Fruit fly (Drosophila melanogaster) whole organism, prepupa: ENCODE results near the gene Iris.

Source experiments
- Blimp-1 ChIP-seq: fragments of 200-800 bp; sonication (Bioruptor generic); optimal IDR thresholded peaks from 3 replicates; lab custom pipeline; 2017; ENCODE audit warnings: missing biosample characterization, missing genetic modification characterization, mild to moderate bottlenecking, moderate library complexity, missing genetic modification reagents
- CG10631 ChIP-seq: fragments of 200-800 bp; sonication (Bioruptor generic); optimal IDR thresholded peaks from 2 replicates; lab custom pipeline; 2016; ENCODE audit warnings: missing biosample characterization, missing genetic modification characterization
- CG10669 ChIP-seq: fragments of 200-800 bp; sonication (Bioruptor generic); optimal IDR thresholded peaks from 3 replicates; lab custom pipeline; 2018; ENCODE audit warnings: missing biosample characterization, mild to moderate bottlenecking, missing genetic modification characterization, moderate library complexity
- CG11294 ChIP-seq: fragments of 200-800 bp; sonication (Bioruptor generic); IDR thresholded peaks from 2 replicates; pipeline ENCODE4 v1.3.6; 2022; ENCODE audit warnings: missing biosample characterization, missing genetic modification characterization
- CG11762 ChIP-seq: fragments of 200-800 bp; sonication (Bioruptor generic); optimal IDR thresholded peaks from 3 replicates; lab custom pipeline; 2016; ENCODE audit warnings: missing biosample characterization, missing genetic modification characterization; ENCODE audit not compliant: insufficient read depth
- CG16779 ChIP-seq: fragments of 200-800 bp; sonication (Bioruptor generic); optimal IDR thresholded peaks from 3 replicates; lab custom pipeline; 2017; ENCODE audit warnings: missing biosample characterization, mild to moderate bottlenecking, missing genetic modification characterization
- CG3032 ChIP-seq: fragments of 200-800 bp; optimal IDR thresholded peaks from 2 replicates; lab custom pipeline; 2019; ENCODE audit warnings: missing biosample characterization, mild to moderate bottlenecking, missing genetic modification characterization, moderate library complexity
- CG31627 ChIP-seq: fragments of 200-800 bp; sonication (Bioruptor generic); optimal IDR thresholded peaks from 3 replicates; lab custom pipeline; 2016; ENCODE audit warnings: missing biosample characterization, missing genetic modification characterization
- CG32006 ChIP-seq: fragments of 200-800 bp; sonication (Bioruptor generic); optimal IDR thresholded peaks from 3 replicates; lab custom pipeline; 2017; ENCODE audit warnings: missing biosample characterization, mild to moderate bottlenecking, missing genetic modification characterization
- CG3919 ChIP-seq: fragments of 200-800 bp; sonication (Bioruptor generic); optimal IDR thresholded peaks from 3 replicates; lab custom pipeline; 2016; ENCODE audit warnings: missing biosample characterization, missing genetic modification characterization
- CG6792 ChIP-seq: fragments of 200-800 bp; sonication (Bioruptor generic); optimal IDR thresholded peaks from 3 replicates; lab custom pipeline; 2016; ENCODE audit warnings: missing biosample characterization, missing genetic modification characterization
- CG6808 ChIP-seq: fragments of 200-800 bp; sonication (Bioruptor generic); optimal IDR thresholded peaks from 3 replicates; lab custom pipeline; 2017; ENCODE audit warnings: missing biosample characterization, missing genetic modification characterization, mild to moderate bottlenecking, moderate library complexity, missing genetic modification reagents
- CG8119 ChIP-seq: fragments of 200-800 bp; sonication (Bioruptor generic); IDR thresholded peaks from 3 replicates; pipeline ENCODE4 v1.3.6; 2022; ENCODE audit warnings: missing biosample characterization, missing genetic modification characterization
- CG8632 ChIP-seq: fragments of 200-800 bp; sonication (Bioruptor generic); optimal IDR thresholded peaks from 3 replicates; lab custom pipeline; 2016; ENCODE audit warnings: missing biosample characterization, missing genetic modification characterization
- Eip75B ChIP-seq: fragments of 200-800 bp; sonication (Bioruptor generic); optimal IDR thresholded peaks from 3 replicates; lab custom pipeline; 2016; ENCODE audit warnings: missing biosample characterization, missing genetic modification characterization
- Eip78C ChIP-seq: fragments of 200-800 bp; sonication (Bioruptor generic); peaks from one replicate; lab custom pipeline; 2016; ENCODE audit warnings: missing biosample characterization, missing genetic modification characterization
- Ets96B ChIP-seq: fragments of 200-800 bp; optimal IDR thresholded peaks from 2 replicates; lab custom pipeline; 2019; ENCODE audit warnings: missing biosample characterization, mild to moderate bottlenecking, missing genetic modification characterization, moderate library complexity
- Gug ChIP-seq: fragments of 200-800 bp; sonication (Bioruptor generic); IDR thresholded peaks from 2 replicates; pipeline ENCODE4 v1.3.6; 2022; ENCODE audit warnings: missing biosample characterization, missing genetic modification characterization
- Hr38 ChIP-seq: sonication (Bioruptor generic); optimal IDR thresholded peaks from 2 replicates; lab custom pipeline; 2016; ENCODE audit warnings: missing biosample characterization, missing genetic modification characterization
- Hr39 ChIP-seq: fragments of 200-800 bp; sonication (Bioruptor generic); optimal IDR thresholded peaks from 2 replicates; lab custom pipeline; 2016; ENCODE audit warnings: missing biosample characterization, missing genetic modification characterization
- Lpt ChIP-seq: fragments of 200-800 bp; sonication (Bioruptor generic); optimal IDR thresholded peaks from 3 replicates; lab custom pipeline; 2016; ENCODE audit warnings: missing biosample characterization, missing genetic modification characterization
- Met ChIP-seq: fragments of 200-800 bp; sonication (Bioruptor generic); optimal IDR thresholded peaks from 3 replicates; lab custom pipeline; 2016; ENCODE audit warnings: missing biosample characterization, missing genetic modification characterization
- Smox ChIP-seq: fragments of 200-800 bp; sonication (Bioruptor generic); optimal IDR thresholded peaks from 3 replicates; lab custom pipeline; 2016; ENCODE audit warnings: missing biosample characterization, missing genetic modification characterization
- Sox102F ChIP-seq: fragments of 200-800 bp; sonication (Bioruptor generic); optimal IDR thresholded peaks from 2 replicates; lab custom pipeline; 2016; ENCODE audit warnings: missing biosample characterization, mild to moderate bottlenecking, missing genetic modification characterization
- Sox15 ChIP-seq: fragments of 200-800 bp; sonication (Bioruptor generic); optimal IDR thresholded peaks from 3 replicates; lab custom pipeline; 2016; ENCODE audit warnings: missing biosample characterization, missing genetic modification characterization
- achi ChIP-seq: fragments of 200-800 bp; sonication (Bioruptor generic); optimal IDR thresholded peaks from 3 replicates; lab custom pipeline; 2016; ENCODE audit warnings: missing biosample characterization, missing genetic modification characterization
- acj6 ChIP-seq: fragments of 200-800 bp; sonication (Bioruptor generic); optimal IDR thresholded peaks from 3 replicates; lab custom pipeline; 2016; ENCODE audit warnings: missing biosample characterization, missing genetic modification characterization
- cyc ChIP-seq: fragments of 200-800 bp; sonication (Bioruptor generic); optimal IDR thresholded peaks from 3 replicates; lab custom pipeline; 2016; ENCODE audit warnings: missing biosample characterization, missing genetic modification characterization
- dac ChIP-seq: fragments of 200-800 bp; sonication (Bioruptor generic); optimal IDR thresholded peaks from 2 replicates; lab custom pipeline; 2017; ENCODE audit warnings: missing biosample characterization, mild to moderate bottlenecking, missing genetic modification characterization
- eg ChIP-seq: fragments of 200-800 bp; sonication (Bioruptor generic); IDR thresholded peaks from 3 replicates; pipeline ENCODE4 v1.3.6; 2022; ENCODE audit warnings: missing biosample characterization, missing genetic modification characterization
- esn ChIP-seq: fragments of 200-800 bp; sonication (Bioruptor generic); optimal IDR thresholded peaks from 2 replicates; lab custom pipeline; 2016; ENCODE audit warnings: missing biosample characterization, mild to moderate bottlenecking, missing genetic modification characterization, moderate library complexity
- fd59A ChIP-seq: fragments of 200-800 bp; sonication (Bioruptor generic); optimal IDR thresholded peaks from 2 replicates; lab custom pipeline; 2017; ENCODE audit warnings: missing biosample characterization, mild to moderate bottlenecking, missing genetic modification characterization, missing genetic modification reagents
- fd85E ChIP-seq: fragments of 200-800 bp; sonication (Bioruptor generic); optimal IDR thresholded peaks from 3 replicates; lab custom pipeline; 2016; ENCODE audit warnings: missing biosample characterization, missing genetic modification characterization
- fkh ChIP-seq: fragments of 200-800 bp; sonication (Bioruptor generic); optimal IDR thresholded peaks from 3 replicates; lab custom pipeline; 2017; ENCODE audit warnings: missing biosample characterization, mild to moderate bottlenecking, missing genetic modification characterization, moderate library complexity
- lz ChIP-seq: fragments of 200-800 bp; sonication (Bioruptor generic); optimal IDR thresholded peaks from 3 replicates; lab custom pipeline; 2016; ENCODE audit warnings: missing biosample characterization, missing genetic modification characterization
- net ChIP-seq: fragments of 200-800 bp; sonication (Bioruptor generic); optimal IDR thresholded peaks from 3 replicates; lab custom pipeline; 2016; ENCODE audit warnings: missing biosample characterization, missing genetic modification characterization
- pdm3 ChIP-seq: fragments of 200-800 bp; sonication (Bioruptor generic); optimal IDR thresholded peaks from 3 replicates; lab custom pipeline; 2016; ENCODE audit warnings: missing biosample characterization, missing genetic modification characterization
- spab ChIP-seq: fragments of 200-800 bp; sonication (Bioruptor generic); optimal IDR thresholded peaks from 2 replicates; lab custom pipeline; 2017; ENCODE audit warnings: missing biosample characterization, mild to moderate bottlenecking, missing genetic modification characterization, missing genetic modification reagents
- ss ChIP-seq, 2 experiments: fragments of 200-800 bp; sonication (Bioruptor generic); optimal IDR thresholded peaks; 2 replicates in 1 of 2; 3 replicates in 1 of 2; lab custom pipeline; 2017 to 2018; ENCODE audit warnings: mild to moderate bottlenecking in 2 of 2, missing biosample characterization in 2 of 2, missing genetic modification characterization in 2 of 2, moderate library complexity in 1 of 2
- svp ChIP-seq: fragments of 200-800 bp; sonication (Bioruptor generic); peaks from one replicate; lab custom pipeline; 2016; ENCODE audit warnings: missing biosample characterization, missing genetic modification characterization
- topi ChIP-seq: fragments of 200-800 bp; sonication (Bioruptor generic); optimal IDR thresholded peaks from 3 replicates; lab custom pipeline; 2016; ENCODE audit warnings: missing biosample characterization, missing genetic modification characterization
- vri ChIP-seq: fragments of 200-800 bp; sonication (Bioruptor generic); optimal IDR thresholded peaks from 3 replicates; lab custom pipeline; 2016; ENCODE audit warnings: missing biosample characterization, mild to moderate bottlenecking, missing genetic modification characterization

Iris gene

dm6 chr2L:1114230-1114629, 19.7 kb downstream of the Iris start:
- TF ChIP-seq Lpt (no peak), fkh (GFP tag; lab: Kevin White, UChicago) (peak; percentile 41)

dm6 chr2L:1112641-1113040, 21.3 kb downstream of the Iris start, which contains the start of gene CG14340:
Gene CG14340 (plus strand): TSS chr2L:1112941.
- TF ChIP-seq topi (GFP tag; lab: Kevin White, UChicago) (no peak), CG3032 (tag; lab: Kevin White, UChicago) (no peak), CG6792 (GFP tag; lab: Kevin White, UChicago) (no peak), CG8632 (no peak), achi (GFP tag; lab: Kevin White, UChicago) (no peak), CG16779 (tag; lab: Kevin White, UChicago) (no peak), cyc (GFP tag; lab: Kevin White, UChicago) (no peak), Met (no peak), Hr38 (GFP tag; lab: Kevin White, UChicago) (no peak), pdm3 (no peak), CG31627 (GFP tag; lab: Kevin White, UChicago) (no peak), Hr39 (no peak), dac (no peak)

dm6 chr2L:1108029-1108688, 25.7 kb downstream of the Iris start, which contains the start of the genes PolrMT and CG14339:
Gene PolrMT (minus strand): TSS chr2L:1108373.
Gene CG14339 (plus strand): TSS chr2L:1108540.
- TF ChIP-seq achi (GFP tag; lab: Kevin White, UChicago) (no peak), Hr39 (peak; percentile 0), fkh (GFP tag; lab: Kevin White, UChicago) (peak; percentile 64), Sox15 (GFP tag; lab: Kevin White, UChicago) (no peak), fd85E (GFP tag; lab: Kevin White, UChicago) (no peak), CG31627 (GFP tag; lab: Kevin White, UChicago) (peak; percentile 13), fd59A (GFP tag; lab: Kevin White, UChicago) (no peak), CG3919 (no peak), CG10669 (GFP tag; lab: Kevin White, UChicago) (no peak), acj6 (no peak), Eip78C (GFP tag; lab: Kevin White, UChicago) (no peak), Blimp-1 (GFP tag; lab: Kevin White, UChicago) (no peak), net (GFP tag; lab: Kevin White, UChicago) (no peak), vri (GFP tag; lab: Kevin White, UChicago) (peak; percentile 85), cyc (GFP tag; lab: Kevin White, UChicago) (no peak), CG16779 (tag; lab: Kevin White, UChicago) (no peak), Smox (GFP tag; lab: Kevin White, UChicago) (no peak), CG3032 (tag; lab: Kevin White, UChicago) (peak; percentile 1), CG8632 (no peak), Lpt (no peak), Gug (GFP tag; lab: Robert Waterston, UW) (no peak), CG11294 (no peak), CG6792 (GFP tag; lab: Kevin White, UChicago) (no peak), esn (GFP tag; lab: Kevin White, UChicago) (peak; percentile 47), topi (GFP tag; lab: Kevin White, UChicago) (no peak), CG11762 (GFP tag; lab: Kevin White, UChicago) (no peak), spab (GFP tag; lab: Kevin White, UChicago) (no peak), CG10631 (GFP tag; lab: Kevin White, UChicago) (no peak), CG6808 (GFP tag; lab: Kevin White, UChicago) (no peak)

dm6 chr2L:1102349-1102748, 31.5 kb downstream of the Iris start, which contains the start of gene CG4629:
Gene CG4629 (minus strand): TSS chr2L:1102504.
- no peak for TF ChIP-seq spab (GFP tag; lab: Kevin White, UChicago)
- peak; percentile 77 for TF ChIP-seq net (GFP tag; lab: Kevin White, UChicago)
- TF ChIP-seq CG6792 (GFP tag; lab: Kevin White, UChicago): no peak
- TF ChIP-seq lz (GFP tag; lab: Kevin White, UChicago): no peak
- peak; percentile 19; the same call in 1 of the 3 replicates for TF ChIP-seq CG8119
- no peak for TF ChIP-seq Sox102F (GFP tag; lab: Kevin White, UChicago)
- TF ChIP-seq CG32006 (GFP tag; lab: Kevin White, UChicago): no peak
- TF ChIP-seq eg (GFP tag; lab: Robert Waterston, UW): peak; percentile 65
- no peak for TF ChIP-seq Ets96B (tag; lab: Kevin White, UChicago)
- TF ChIP-seq Sox15 (GFP tag; lab: Kevin White, UChicago): no peak
- TF ChIP-seq vri (GFP tag; lab: Kevin White, UChicago): no peak
- no peak for TF ChIP-seq Blimp-1 (GFP tag; lab: Kevin White, UChicago)
- no peak for TF ChIP-seq Smox (GFP tag; lab: Kevin White, UChicago)
- no peak for TF ChIP-seq pdm3
- TF ChIP-seq svp (GFP tag; lab: Kevin White, UChicago): peak; percentile 90
- peak; percentile 9 for TF ChIP-seq CG16779 (tag; lab: Kevin White, UChicago)
- no peak for TF ChIP-seq fkh (GFP tag; lab: Kevin White, UChicago)
- TF ChIP-seq Hr39: no peak
- no peak for TF ChIP-seq ss (GFP tag; optimal IDR thresholded peaks at IDR 0.05; lab: Kevin White, UChicago)
- TF ChIP-seq fd85E (GFP tag; lab: Kevin White, UChicago): no peak
- TF ChIP-seq achi (GFP tag; lab: Kevin White, UChicago): no peak
- TF ChIP-seq esn (GFP tag; lab: Kevin White, UChicago): no peak
- TF ChIP-seq CG11762 (GFP tag; lab: Kevin White, UChicago): no peak
- TF ChIP-seq Eip75B: no peak
